Worm (Caenorhabditis elegans) whole organism, mixed stage, embryonic: ENCODE measurements around the gene zip-1.

Experiments used
- M03D4.4 ChIP-seq: sonication (generic microtip); optimal IDR thresholded peaks from 2 replicates; lab custom pipeline; 2017; ENCODE audit warnings: mild to moderate bottlenecking, missing genetic modification characterization, missing compliant biosample characterization
- bed-3 ChIP-seq: fragments of 200-800 bp; sonication (Bioruptor generic); optimal IDR thresholded peaks from 3 replicates; lab custom pipeline; 2018; ENCODE audit warnings: mild to moderate bottlenecking, missing genetic modification characterization, moderate library complexity, missing compliant biosample characterization
- ceh-39 ChIP-seq: fragments of 150-350 bp; optimal IDR thresholded peaks from 2 replicates; lab custom pipeline; 2014; ENCODE audit warnings: missing biosample characterization, missing genetic modification characterization
- ceh-43 ChIP-seq: fragments of 200-800 bp; sonication (Bioruptor generic); optimal IDR thresholded peaks from 2 replicates; lab custom pipeline; 2018; ENCODE audit warnings: mild to moderate bottlenecking, missing genetic modification characterization, moderate library complexity, missing compliant biosample characterization
- ceh-83 ChIP-seq: fragments of 200-800 bp; sonication (Bioruptor generic); optimal IDR thresholded peaks from 2 replicates; lab custom pipeline; 2018; ENCODE audit warnings: mild to moderate bottlenecking, missing genetic modification characterization, missing compliant biosample characterization
- ces-1 ChIP-seq: fragments of 150-350 bp; optimal IDR thresholded peaks from 2 replicates; lab custom pipeline; 2014; ENCODE audit warnings: missing biosample characterization, missing genetic modification reagents, missing genetic modification characterization
- cnd-1 ChIP-seq: fragments of 200-800 bp; sonication (Bioruptor generic); optimal IDR thresholded peaks from 2 replicates; lab custom pipeline; 2018; ENCODE audit warnings: mild to moderate bottlenecking, missing genetic modification characterization, missing compliant biosample characterization
- drap-1 ChIP-seq: fragments of 200-800 bp; sonication (Bioruptor generic); optimal IDR thresholded peaks from 3 replicates; lab custom pipeline; 2018; ENCODE audit warnings: mild to moderate bottlenecking, missing genetic modification characterization, missing compliant biosample characterization
- elt-1 ChIP-seq: sonication (generic microtip); optimal IDR thresholded peaks from 2 replicates; lab custom pipeline; 2017; ENCODE audit warnings: missing genetic modification characterization, mild to moderate bottlenecking, missing compliant biosample characterization, antibody characterized with exemption, moderate library complexity, borderline replicate concordance; ENCODE audit not compliant: insufficient read depth
- elt-3 ChIP-seq: fragments of 150-350 bp; optimal IDR thresholded peaks from 2 replicates; lab custom pipeline; 2014; ENCODE audit warnings: missing biosample characterization, missing genetic modification characterization
- flh-1 ChIP-seq: fragments of 200-800 bp; sonication (Bioruptor generic); optimal IDR thresholded peaks from 2 replicates; lab custom pipeline; 2018; ENCODE audit warnings: mild to moderate bottlenecking, missing genetic modification characterization, moderate library complexity, missing compliant biosample characterization
- ham-2 ChIP-seq: fragments of 200-800 bp; sonication (Bioruptor generic); optimal IDR thresholded peaks from 2 replicates; lab custom pipeline; 2018; ENCODE audit warnings: mild to moderate bottlenecking, missing genetic modification characterization, missing compliant biosample characterization
- hlh-1 ChIP-seq: fragments of 150-350 bp; optimal IDR thresholded peaks from 2 replicates; lab custom pipeline; 2014; ENCODE audit warnings: missing biosample characterization, missing genetic modification reagents, missing genetic modification characterization
- lin-13 ChIP-seq: fragments of 150-350 bp; optimal IDR thresholded peaks from 2 replicates; lab custom pipeline; 2014; ENCODE audit warnings: missing biosample characterization, missing genetic modification characterization
- lin-32 ChIP-seq: fragments of 200-800 bp; sonication (Bioruptor generic); optimal IDR thresholded peaks from 2 replicates; lab custom pipeline; 2018; ENCODE audit warnings: mild to moderate bottlenecking, missing genetic modification characterization, missing compliant biosample characterization
- lsy-2 ChIP-seq: fragments of 150-350 bp; optimal IDR thresholded peaks from 2 replicates; lab custom pipeline; 2014; ENCODE audit warnings: missing biosample characterization, missing genetic modification characterization
- mab-5 ChIP-seq: fragments of 150-350 bp; optimal IDR thresholded peaks from 2 replicates; lab custom pipeline; 2014; ENCODE audit warnings: missing biosample characterization, missing genetic modification characterization
- mep-1 ChIP-seq: fragments of 150-350 bp; optimal IDR thresholded peaks from 2 replicates; lab custom pipeline; 2017; ENCODE audit warnings: missing biosample characterization, missing genetic modification reagents, missing genetic modification characterization, inconsistent platforms
- mls-2 ChIP-seq: sonication (generic microtip); optimal IDR thresholded peaks from 2 replicates; lab custom pipeline; 2016; ENCODE audit warnings: mild to moderate bottlenecking, missing genetic modification characterization, moderate library complexity, missing compliant biosample characterization
- nhr-2 ChIP-seq: fragments of 150-350 bp; optimal IDR thresholded peaks from 2 replicates; lab custom pipeline; 2014; ENCODE audit warnings: missing biosample characterization, missing genetic modification characterization
- nhr-237 ChIP-seq: fragments of 150-350 bp; optimal IDR thresholded peaks from 2 replicates; lab custom pipeline; 2014; ENCODE audit warnings: missing biosample characterization, missing genetic modification characterization
- nhr-28 ChIP-seq: fragments of 150-350 bp; optimal IDR thresholded peaks from 2 replicates; lab custom pipeline; 2014; ENCODE audit warnings: missing biosample characterization, missing genetic modification characterization
- pha-4 ChIP-seq: fragments of 150-350 bp; optimal IDR thresholded peaks from 2 replicates; lab custom pipeline; 2018; ENCODE audit warnings: missing biosample characterization, missing genetic modification reagents, missing genetic modification characterization
- sem-2 ChIP-seq: fragments of 200-800 bp; sonication (Bioruptor generic); optimal IDR thresholded peaks from 2 replicates; lab custom pipeline; 2018; ENCODE audit warnings: mild to moderate bottlenecking, missing genetic modification characterization, missing compliant biosample characterization
- snpc-4 ChIP-seq: fragments of 150-350 bp; optimal IDR thresholded peaks from 2 replicates; lab custom pipeline; 2014; ENCODE audit warnings: missing biosample characterization, missing genetic modification characterization
- sptf-1 ChIP-seq: sonication (generic microtip); optimal IDR thresholded peaks from 2 replicates; lab custom pipeline; 2017; ENCODE audit warnings: mild to moderate bottlenecking, missing genetic modification characterization, moderate library complexity, missing compliant biosample characterization
- tbx-8 ChIP-seq: fragments of 200-800 bp; sonication (Bioruptor generic); optimal IDR thresholded peaks from 2 replicates; lab custom pipeline; 2018; ENCODE audit warnings: mild to moderate bottlenecking, missing genetic modification characterization, moderate library complexity, missing compliant biosample characterization
- unc-120 ChIP-seq: sonication (generic microtip); optimal IDR thresholded peaks from 2 replicates; lab custom pipeline; 2017; ENCODE audit warnings: missing genetic modification characterization, missing compliant biosample characterization; ENCODE audit not compliant: poor library complexity, severe bottlenecking
- unc-39 ChIP-seq: fragments of 150-350 bp; optimal IDR thresholded peaks from 2 replicates; lab custom pipeline; 2014; ENCODE audit warnings: missing biosample characterization, missing genetic modification characterization
- unc-62 ChIP-seq: fragments of 150-350 bp; optimal IDR thresholded peaks from 2 replicates; lab custom pipeline; 2014; ENCODE audit warnings: missing biosample characterization, missing genetic modification reagents, missing genetic modification characterization
- zip-8 ChIP-seq: fragments of 150-350 bp; optimal IDR thresholded peaks from 2 replicates; lab custom pipeline; 2014; ENCODE audit warnings: missing biosample characterization, missing genetic modification characterization
- ztf-11 ChIP-seq: fragments of 150-350 bp; optimal IDR thresholded peaks from 2 replicates; lab custom pipeline; 2014; ENCODE audit warnings: missing biosample characterization, missing genetic modification characterization

zip-1 gene

DNA sequence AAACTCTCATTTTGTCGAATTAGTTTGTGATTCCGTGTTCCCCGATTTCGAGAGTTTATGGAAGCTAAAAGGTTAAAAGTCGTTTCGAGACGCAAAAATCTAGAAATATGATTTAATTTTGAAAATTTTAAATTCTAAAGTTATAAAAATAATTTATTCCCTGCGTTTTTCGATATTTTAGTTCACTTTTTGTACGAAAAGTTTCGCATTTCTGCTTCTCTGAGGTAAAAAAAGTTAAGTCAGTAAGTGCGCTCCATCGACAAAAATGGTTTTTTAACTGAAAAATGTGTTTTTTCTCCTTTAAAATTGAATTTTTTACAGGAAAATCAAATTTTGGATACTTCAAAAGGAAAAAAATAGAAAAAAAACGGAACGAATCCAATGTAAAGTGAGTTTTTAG lies at the start of gene zip-1:
Gene zip-1, plus strand, starts transcription at position 301 of the 400 bp plus-strand sequence.
- TF ChIP-seq ztf-11, result no peak
- TF ChIP-seq ceh-39 (tag; lab: Kevin White, UChicago), result no peak
- no peak for TF ChIP-seq nhr-28 (tag; lab: Kevin White, UChicago)
- TF ChIP-seq mls-2, result no peak
- no peak for TF ChIP-seq bed-3 (GFP tag; lab: Kevin White, UChicago)
- no peak for TF ChIP-seq ces-1 (GFP tag; lab: Kevin White, UChicago)
- no peak for TF ChIP-seq unc-120 (tag; lab: Kevin White, UChicago)
- TF ChIP-seq mep-1 (tag; lab: Kevin White, UChicago), result no peak
- TF ChIP-seq lin-13 (tag; lab: Kevin White, UChicago), result no peak
- no peak for TF ChIP-seq mab-5
- TF ChIP-seq sptf-1 (tag; lab: Kevin White, UChicago), result no peak

DNA sequence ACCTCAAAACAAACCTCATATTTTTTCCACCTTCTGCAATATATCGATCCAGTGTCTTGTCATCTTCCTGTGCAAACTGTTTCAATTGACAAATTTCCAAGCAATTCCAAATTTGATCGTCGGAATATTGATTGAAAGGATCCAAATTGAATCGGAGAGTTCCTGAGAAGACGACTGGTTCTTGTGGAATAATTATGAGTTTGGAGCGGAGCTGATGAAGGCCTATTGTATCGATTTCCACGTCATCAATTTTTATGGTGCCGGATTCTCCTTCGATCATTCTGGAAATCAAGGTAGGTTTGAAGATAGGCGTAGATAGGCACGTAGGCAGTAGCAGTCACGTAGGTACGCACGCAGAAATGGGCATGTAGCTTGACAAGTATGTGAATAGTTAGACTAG lies 49.4 kb upstream of the zip-1 start:
- TF ChIP-seq nhr-28 (tag; lab: Kevin White, UChicago) (no peak), bed-3 (GFP tag; lab: Kevin White, UChicago) (no peak), tbx-8 (GFP tag; lab: Kevin White, UChicago) (no peak), zip-8 (tag; lab: Kevin White, UChicago) (no peak), sem-2 (GFP tag; lab: Kevin White, UChicago) (no peak), sptf-1 (tag; lab: Kevin White, UChicago) (no peak), lin-32 (GFP tag; lab: Kevin White, UChicago) (no peak), elt-1 (tag; lab: Kevin White, UChicago) (no peak), ceh-43 (GFP tag; lab: Kevin White, UChicago) (no peak), cnd-1 (tag; lab: Kevin White, UChicago) (no peak), lin-13 (tag; lab: Kevin White, UChicago) (no peak), pha-4 (tag; lab: Kevin White, UChicago) (no peak), nhr-237 (tag; lab: Kevin White, UChicago) (no peak), flh-1 (no peak), elt-3 (tag; lab: Kevin White, UChicago) (no peak), ceh-83 (no peak)

DNA sequence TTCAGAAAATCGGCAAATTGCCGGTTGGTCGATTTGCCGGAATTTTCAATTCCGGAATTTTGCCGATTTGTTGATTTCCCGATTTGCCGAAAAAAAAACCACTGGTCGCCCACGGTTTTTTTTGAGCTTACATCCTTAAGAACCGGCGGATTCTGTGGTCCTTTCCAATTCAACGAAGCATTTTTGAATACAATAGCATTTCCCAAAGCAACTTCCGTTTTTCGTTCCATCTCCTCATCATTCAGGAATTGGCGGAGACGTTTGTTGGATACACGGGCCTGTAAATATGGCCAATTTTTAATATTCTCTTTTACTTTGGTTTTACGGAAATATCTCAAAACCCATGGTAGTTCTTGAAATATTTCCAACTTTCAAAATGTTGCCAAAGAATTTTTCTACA lies 41.1 kb upstream of the zip-1 start:
- TF ChIP-seq cnd-1 (tag; lab: Kevin White, UChicago) (no peak), nhr-28 (tag; lab: Kevin White, UChicago) (no peak), ham-2 (GFP tag; lab: Kevin White, UChicago) (no peak), lsy-2 (no peak), hlh-1 (no peak), ceh-83 (no peak), tbx-8 (GFP tag; lab: Kevin White, UChicago) (no peak), nhr-237 (tag; lab: Kevin White, UChicago) (no peak), unc-39 (tag; lab: Kevin White, UChicago) (no peak), elt-3 (tag; lab: Kevin White, UChicago) (no peak), flh-1 (no peak), snpc-4 (tag; lab: Kevin White, UChicago) (no peak)

DNA sequence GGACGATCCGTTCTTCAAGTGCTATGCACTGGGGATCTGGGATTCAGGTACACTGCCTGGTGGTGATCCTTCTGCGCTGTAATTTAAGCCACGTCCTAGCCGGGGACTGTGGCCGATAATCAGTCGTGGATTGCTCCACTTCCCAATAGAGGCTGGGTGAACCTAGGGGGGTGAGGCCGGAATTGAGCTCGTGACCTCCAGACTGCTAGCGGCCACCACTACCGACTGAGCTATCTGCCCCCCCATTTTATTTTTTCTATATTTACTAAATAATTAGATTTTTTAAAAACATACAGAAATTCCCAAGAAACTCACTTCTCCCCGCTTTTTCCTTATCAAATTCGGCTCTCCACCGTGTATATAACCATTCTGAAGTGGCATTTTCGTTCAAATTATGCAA lies 36.2 kb upstream of the zip-1 start:
- TF ChIP-seq sem-2 (GFP tag; lab: Kevin White, UChicago) (no peak), drap-1 (no peak), mep-1 (tag; lab: Kevin White, UChicago) (no peak), pha-4 (tag; lab: Kevin White, UChicago) (no peak), bed-3 (GFP tag; lab: Kevin White, UChicago) (no peak), hlh-1 (no peak), ces-1 (GFP tag; lab: Kevin White, UChicago) (no peak), unc-62 (GFP tag; lab: Kevin White, UChicago) (no peak), nhr-2 (tag; lab: Kevin White, UChicago) (no peak), zip-8 (tag; lab: Kevin White, UChicago) (no peak), lin-13 (tag; lab: Kevin White, UChicago) (no peak), elt-1 (tag; lab: Kevin White, UChicago) (no peak), M03D4.4 (tag; lab: Kevin White, UChicago) (no peak), sptf-1 (tag; lab: Kevin White, UChicago) (no peak), snpc-4 (tag; lab: Kevin White, UChicago) (no peak), unc-39 (tag; lab: Kevin White, UChicago) (no peak), ceh-83 (no peak), nhr-237 (tag; lab: Kevin White, UChicago) (no peak), tbx-8 (GFP tag; lab: Kevin White, UChicago) (no peak), cnd-1 (tag; lab: Kevin White, UChicago) (no peak)
